Worm (Caenorhabditis elegans): ENCODE measurements around the gene C42D4.18.
A peak's percentile ranks its signal among the peaks of the same experiment; 100 is the strongest.

C42D4.18 gene

DNA sequence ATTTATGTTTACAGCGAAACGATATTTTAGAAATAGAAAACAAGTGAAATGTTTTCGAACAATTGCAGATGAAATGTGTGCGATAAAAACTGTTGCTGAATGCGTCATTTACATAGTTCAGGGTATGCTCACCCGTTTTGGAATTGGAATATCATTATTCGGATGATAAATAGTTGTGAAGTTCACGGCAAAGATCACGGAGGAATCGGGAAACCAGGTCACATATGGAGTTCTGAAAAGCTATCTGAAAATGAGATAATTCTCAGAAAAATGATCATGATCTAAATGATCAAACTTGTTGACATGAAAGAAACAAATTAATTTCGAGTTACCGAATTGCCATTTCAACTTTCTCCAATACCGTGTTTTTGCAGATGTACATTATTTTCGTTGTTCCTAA, 29.2 kb downstream of the C42D4.18 start, which contains the start of gene best-16:
best-16 (minus strand) TSS at position 101 of the 400 bp plus-strand sequence.
- TF ChIP-seq C04F5.9 (tag; optimal IDR thresholded peaks at IDR 0.05) (no peak), sup-37 (GFP tag; optimal IDR thresholded peaks at IDR 0.05) (no peak), C16A3.4 (tag; optimal IDR thresholded peaks at IDR 0.05) (no peak), nhr-90 (tag; optimal IDR thresholded peaks at IDR 0.05; ENCODE audit: poor library complexity) (no peak), unc-98 (GFP tag; IDR thresholded peaks at IDR 0.05) (no peak), nhr-20 (tag; optimal IDR thresholded peaks at IDR 0.05) (no peak), jun-1 (tag; optimal IDR thresholded peaks at IDR 0.05) (no peak), hlh-17 (GFP tag; optimal IDR thresholded peaks at IDR 0.05; ENCODE audit: borderline replicate concordance) (no peak), fkh-4 (tag; optimal IDR thresholded peaks at IDR 0.05; ENCODE audit: borderline replicate concordance) (no peak), ztf-4 (tag; optimal IDR thresholded peaks at IDR 0.05) (no peak), unc-86 (tag; optimal IDR thresholded peaks at IDR 0.05) (no peak), nhr-28 (tag; optimal IDR thresholded peaks at IDR 0.05) (no peak), lsy-2 (tag; optimal IDR thresholded peaks at IDR 0.05) (no peak)

ce11 chrIV:7196853-7197252, 30.3 kb downstream of the C42D4.18 start, which contains the start of gene unc-8:
Gene unc-8, plus strand, starts transcription at chrIV:7197153.
- TF ChIP-seq grh-1 (GFP tag; IDR thresholded peaks at IDR 0.05): no peak
- TF ChIP-seq fkh-8 (tag; optimal IDR thresholded peaks at IDR 0.05): no peak
- TF ChIP-seq Y116A8C.19 (tag; optimal IDR thresholded peaks at IDR 0.05; ENCODE audit: borderline replicate concordance): no peak
- no peak for TF ChIP-seq unc-86 (tag; optimal IDR thresholded peaks at IDR 0.05)
- no peak for TF ChIP-seq nhr-237 (tag; optimal IDR thresholded peaks at IDR 0.05)
- no peak for TF ChIP-seq C16A3.4 (tag; optimal IDR thresholded peaks at IDR 0.05)
- TF ChIP-seq C04F5.9 (tag; optimal IDR thresholded peaks at IDR 0.05): no peak
- TF ChIP-seq blmp-1 (tag; optimal IDR thresholded peaks at IDR 0.05): no peak
- TF ChIP-seq nhr-76 (tag; optimal IDR thresholded peaks at IDR 0.05): no peak
- TF ChIP-seq mab-9 (GFP tag; IDR thresholded peaks at IDR 0.05): no peak
- TF ChIP-seq efl-1 (optimal IDR thresholded peaks at IDR 0.05): no peak
- TF ChIP-seq efl-1 (GFP tag; optimal IDR thresholded peaks at IDR 0.05 in 1 of 2): no peak
- TF ChIP-seq ztf-4 (tag; optimal IDR thresholded peaks at IDR 0.05): no peak
- no peak for TF ChIP-seq fkh-10 (GFP tag; optimal IDR thresholded peaks at IDR 0.05)

DNA sequence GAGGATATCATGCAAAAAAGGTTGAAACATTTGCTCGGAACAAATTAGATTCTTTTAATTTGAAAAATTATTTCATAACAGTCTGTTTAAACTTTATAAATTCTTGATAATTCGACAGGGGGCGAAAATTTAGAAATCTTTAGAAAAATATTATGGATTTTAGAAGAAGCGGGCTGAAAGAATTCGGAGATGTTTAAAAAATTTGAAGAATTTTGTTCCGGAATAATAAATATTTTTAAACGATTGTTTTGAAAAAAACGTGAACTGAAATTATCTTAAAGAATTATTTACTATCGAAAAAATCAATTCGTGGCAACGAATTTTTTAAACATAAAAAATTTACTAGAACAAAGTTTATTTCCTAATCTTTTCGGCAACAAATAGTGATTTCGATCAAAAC, 37.1 kb downstream of the C42D4.18 start, which contains the start of gene R13A1.3:
R13A1.3 (plus strand) TSS at position 301 of the 400 bp plus-strand sequence.
- no peak for TF ChIP-seq nhr-47 (tag; optimal IDR thresholded peaks at IDR 0.05)
- no peak for TF ChIP-seq elt-2 (tag; optimal IDR thresholded peaks at IDR 0.05)
- no peak for TF ChIP-seq mef-2 (tag; optimal IDR thresholded peaks at IDR 0.05)

DNA sequence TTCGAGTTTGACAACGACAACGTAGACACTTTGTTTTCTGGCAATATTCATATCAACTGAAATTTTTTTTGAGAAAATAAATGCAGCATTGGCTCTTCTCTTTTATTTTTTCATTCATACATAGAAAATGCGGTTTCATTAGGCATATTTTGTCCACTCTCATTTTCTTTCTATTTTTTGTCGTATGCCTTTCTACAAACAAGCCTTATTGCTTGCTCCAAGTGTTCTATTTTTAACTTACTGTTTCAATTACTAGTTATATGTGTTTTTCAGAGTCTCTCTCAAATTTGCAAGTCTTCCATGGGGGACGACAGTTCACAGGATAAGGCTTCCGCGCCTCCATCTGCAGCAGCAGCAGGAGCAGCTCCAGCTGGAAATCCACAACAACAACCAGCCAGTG, 39.4 kb downstream of the C42D4.18 start, which contains the start of gene kcc-1:
kcc-1 (plus strand) TSS at position 301 of the 400 bp plus-strand sequence.
- TF ChIP-seq zag-1 (tag; optimal IDR thresholded peaks at IDR 0.05) (no peak), fkh-4 (tag; optimal IDR thresholded peaks at IDR 0.05; ENCODE audit: borderline replicate concordance) (no peak), elt-2 (tag; optimal IDR thresholded peaks at IDR 0.05) (no peak), nhr-76 (tag; optimal IDR thresholded peaks at IDR 0.05) (no peak), ceh-90 (tag; optimal IDR thresholded peaks at IDR 0.05) (no peak)

DNA sequence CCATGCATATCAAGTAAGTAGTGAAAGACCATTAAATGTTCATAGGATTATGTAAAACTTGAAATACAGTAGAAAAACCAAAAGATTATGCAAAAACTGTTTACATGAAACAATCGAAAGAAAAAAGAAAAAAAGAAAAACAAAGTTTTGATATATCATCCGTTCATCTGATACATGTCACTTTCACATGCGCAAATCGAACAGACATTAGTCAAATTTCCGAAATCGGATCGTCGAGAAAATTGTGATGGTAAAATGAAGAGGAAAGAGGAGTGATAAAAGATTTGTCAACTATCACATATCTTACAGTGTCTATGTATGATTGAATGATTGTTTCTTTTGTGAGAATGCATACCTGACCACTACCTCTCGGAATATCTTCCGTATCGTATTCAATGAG, 42.4 kb downstream of the C42D4.18 start:
- TF ChIP-seq nhr-11 (tag; optimal IDR thresholded peaks at IDR 0.05) (no peak), Y116A8C.19 (tag; optimal IDR thresholded peaks at IDR 0.05; ENCODE audit: borderline replicate concordance) (no peak), lin-14 (GFP tag; optimal IDR thresholded peaks at IDR 0.05) (no peak), vab-15 (tag; optimal IDR thresholded peaks at IDR 0.05) (no peak), elt-3 (tag; optimal IDR thresholded peaks at IDR 0.05) (no peak), blmp-1 (tag; optimal IDR thresholded peaks at IDR 0.05) (peak; percentile 90), ceh-8 (GFP tag; optimal IDR thresholded peaks at IDR 0.05) (no peak), fkh-4 (tag; optimal IDR thresholded peaks at IDR 0.05; ENCODE audit: borderline replicate concordance) (no peak), efl-1 (optimal IDR thresholded peaks at IDR 0.05) (no peak), efl-1 (GFP tag; optimal IDR thresholded peaks at IDR 0.05 in 1 of 2) (peak in 1 of 2 experiments; percentile 43)

Measured in whole organism, L1 larva.